Worm (Caenorhabditis elegans): ENCODE data around the gene F40F8.3.

F40F8.3 gene

DNA sequence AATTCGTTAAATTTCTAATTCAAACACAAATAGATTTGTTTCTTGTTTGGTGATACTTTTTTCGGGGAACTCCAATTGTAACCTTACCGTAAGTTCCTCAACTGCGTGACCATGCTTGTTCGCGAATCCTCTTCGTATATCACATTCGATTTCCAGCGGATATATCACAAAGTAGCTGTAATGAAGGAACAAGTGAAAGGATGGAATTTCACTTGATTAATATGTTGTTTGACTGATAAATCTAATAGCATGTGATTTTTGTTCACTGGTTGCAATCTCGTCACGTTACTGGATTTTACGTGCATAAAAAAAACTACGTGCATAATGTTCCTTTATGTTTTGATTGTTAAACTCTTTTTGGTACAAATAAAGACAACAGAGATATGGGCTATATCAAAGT is 32.6 kb downstream of the F40F8.3 start:
- peak; percentile 68 for TF ChIP-seq blmp-1 (tag; optimal IDR thresholded peaks at IDR 0.05; ENCODE audit: insufficient read depth)
- no peak for TF ChIP-seq nhr-129 (tag; optimal IDR thresholded peaks at IDR 0.05)

DNA sequence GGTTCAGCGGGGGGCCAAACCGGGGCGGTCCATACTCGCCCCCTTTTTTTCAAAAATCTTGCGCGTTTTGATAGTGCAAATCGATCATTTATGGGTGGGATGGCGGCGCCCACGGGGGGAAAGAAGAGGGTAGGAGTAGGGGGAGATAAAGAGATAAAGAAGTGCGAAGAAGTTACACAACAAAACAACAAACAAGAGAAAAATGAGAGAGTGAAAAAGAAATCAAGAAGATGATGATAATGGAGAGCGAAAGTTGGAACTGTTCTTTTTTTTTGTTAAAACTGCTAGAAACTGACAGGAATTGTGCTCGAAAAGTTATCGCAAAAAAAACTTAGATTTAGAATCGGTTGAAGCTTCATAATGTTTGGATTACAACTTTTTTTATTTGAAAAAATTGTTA is 33.3 kb downstream of the F40F8.3 start, which contains the start of gene ptr-13:
Gene ptr-13 (minus strand): TSS at position 92 of the 400 bp plus-strand sequence.
- TF ChIP-seq blmp-1 (tag; optimal IDR thresholded peaks at IDR 0.05; ENCODE audit: insufficient read depth) (peak; percentile 69), lsy-2 (tag; optimal IDR thresholded peaks at IDR 0.05) (no peak)

DNA sequence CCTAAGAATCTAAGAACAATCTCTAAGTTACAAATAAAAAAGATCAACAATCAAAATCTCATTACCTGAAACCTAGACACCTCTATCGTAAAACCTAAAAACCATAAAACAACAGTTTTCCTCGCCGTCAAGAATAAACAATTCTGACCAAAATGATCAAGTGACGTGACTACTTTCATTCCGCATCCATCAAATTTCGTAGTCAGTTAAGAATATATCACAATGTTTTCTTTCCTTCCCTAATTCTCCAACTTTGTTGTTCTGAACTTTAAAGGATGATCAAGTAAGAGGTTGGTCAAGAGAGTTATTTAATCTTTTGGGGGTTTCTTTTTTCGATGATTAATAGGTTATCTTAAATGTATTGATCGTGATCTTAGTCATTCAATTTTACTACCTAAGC is 34.2 kb downstream of the F40F8.3 start:
- TF ChIP-seq sma-3 (GFP tag; optimal IDR thresholded peaks at IDR 0.05) (peak; percentile 55), R02D3.7 (tag; optimal IDR thresholded peaks at IDR 0.05) (no peak), sma-9 (GFP tag; optimal IDR thresholded peaks at IDR 0.05) (peak; percentile 20), sma-9 (tag; optimal IDR thresholded peaks at IDR 0.05) (no peak), F13H6.1 (tag; optimal IDR thresholded peaks at IDR 0.05) (no peak), nhr-25 (tag; optimal IDR thresholded peaks at IDR 0.05) (no peak), ceh-82 (tag; optimal IDR thresholded peaks at IDR 0.05) (no peak), egl-27 (tag; optimal IDR thresholded peaks at IDR 0.05) (no peak), nhr-6 (tag; optimal IDR thresholded peaks at IDR 0.05) (no peak)

DNA sequence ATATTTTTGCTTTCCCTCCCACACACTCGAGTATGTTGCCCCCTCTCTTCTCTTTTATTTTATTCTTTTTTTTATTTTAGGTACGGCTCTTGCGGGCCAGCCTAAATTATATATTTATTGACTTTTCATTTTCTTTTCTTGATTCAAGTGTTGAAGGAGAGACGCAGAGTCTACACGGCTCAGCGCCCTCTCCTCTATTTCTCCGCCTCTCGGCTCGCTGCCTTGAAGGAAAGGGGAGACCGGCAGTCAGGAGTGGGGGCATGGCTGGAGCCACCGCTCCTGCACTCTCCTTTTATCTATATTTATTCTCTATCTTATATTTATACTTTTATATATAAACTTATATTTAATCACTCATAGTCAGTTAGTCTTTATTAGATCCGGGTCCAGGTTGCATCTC is 37.3 kb downstream of the F40F8.3 start:
- TF ChIP-seq unc-55 (GFP tag; optimal IDR thresholded peaks at IDR 0.05) = peak; percentile 22
- no peak for TF ChIP-seq mdl-1 (tag; optimal IDR thresholded peaks at IDR 0.05)
- no peak for TF ChIP-seq nhr-77 (tag; optimal IDR thresholded peaks at IDR 0.05)
- no peak for TF ChIP-seq elt-3 (tag; optimal IDR thresholded peaks at IDR 0.05)

DNA sequence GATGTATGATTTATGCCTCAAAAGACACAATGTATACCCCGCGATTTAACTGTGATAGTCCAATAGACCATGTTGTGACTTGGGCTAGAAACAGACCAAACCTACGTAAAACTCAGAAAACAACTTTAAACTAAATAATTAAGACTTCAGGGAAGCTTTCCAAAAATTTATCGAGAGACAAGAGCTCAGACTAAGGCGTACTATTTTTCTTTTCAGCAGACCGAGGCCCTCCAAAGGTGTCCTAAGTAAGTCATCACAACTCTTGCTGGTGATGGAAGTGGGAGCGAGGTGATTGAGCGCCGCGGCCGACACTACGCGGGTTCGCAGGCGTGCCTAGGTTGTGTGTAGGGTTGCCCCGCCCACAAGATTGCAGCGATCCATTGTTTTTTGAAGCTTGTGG is 38.0 kb downstream of the F40F8.3 start:
- TF ChIP-seq gmeb-1 (tag; optimal IDR thresholded peaks at IDR 0.05) = peak; percentile 76
- TF ChIP-seq ztf-4 (tag; optimal IDR thresholded peaks at IDR 0.05) = peak; percentile 25
- TF ChIP-seq C34F6.9 (tag; optimal IDR thresholded peaks at IDR 0.05) = peak; percentile 6
- no peak for TF ChIP-seq elt-3 (tag; optimal IDR thresholded peaks at IDR 0.05)
- peak; percentile 41 for TF ChIP-seq fos-1 (tag; optimal IDR thresholded peaks at IDR 0.05)
- TF ChIP-seq sma-3 (GFP tag; optimal IDR thresholded peaks at IDR 0.05) = peak; percentile 89
- TF ChIP-seq Y55F3AM.14 (GFP tag; optimal IDR thresholded peaks at IDR 0.05) = no peak
- TF ChIP-seq ceh-16 (tag; optimal IDR thresholded peaks at IDR 0.05) = peak; percentile 49
- peak; percentile 37 to 86 for TF ChIP-seq mdl-1 (tag; optimal IDR thresholded peaks at IDR 0.05)
- TF ChIP-seq ceh-82 (tag; optimal IDR thresholded peaks at IDR 0.05) = no peak
- no peak for TF ChIP-seq ztf-11 (tag; optimal IDR thresholded peaks at IDR 0.05)
- TF ChIP-seq nhr-129 (tag; optimal IDR thresholded peaks at IDR 0.05) = peak; percentile 63
- TF ChIP-seq nhr-6 (tag; optimal IDR thresholded peaks at IDR 0.05) = no peak
- TF ChIP-seq nhr-77 (tag; optimal IDR thresholded peaks at IDR 0.05) = no peak
- peak; percentile 18 for TF ChIP-seq lin-11 (tag; optimal IDR thresholded peaks at IDR 0.05)
- TF ChIP-seq nhr-237 (tag; optimal IDR thresholded peaks at IDR 0.05) = peak; percentile 26
- TF ChIP-seq nhr-10 (tag; optimal IDR thresholded peaks at IDR 0.05) = no peak
- peak; percentile 98 for TF ChIP-seq snpc-4 (tag; optimal IDR thresholded peaks at IDR 0.05)
- peak; percentile 12 for TF ChIP-seq crh-2 (tag; optimal IDR thresholded peaks at IDR 0.05)
- no peak for TF ChIP-seq dmd-4 (tag; optimal IDR thresholded peaks at IDR 0.05)
- no peak for TF ChIP-seq unc-39 (tag; optimal IDR thresholded peaks at IDR 0.05)
- TF ChIP-seq ama-1 (optimal IDR thresholded peaks at IDR 0.05) = peak; percentile 96
- TF ChIP-seq nhr-21 (tag; optimal IDR thresholded peaks at IDR 0.05) = peak; percentile 84
- TF ChIP-seq elt-1 (tag; optimal IDR thresholded peaks at IDR 0.05) = no peak
- TF ChIP-seq sma-9 (GFP tag; optimal IDR thresholded peaks at IDR 0.05) = peak; percentile 85
- no peak for TF ChIP-seq sma-9 (tag; optimal IDR thresholded peaks at IDR 0.05)
- no peak for TF ChIP-seq zag-1 (tag; optimal IDR thresholded peaks at IDR 0.05)
- peak; percentile 22 for TF ChIP-seq R02D3.7 (tag; optimal IDR thresholded peaks at IDR 0.05)
- TF ChIP-seq mbf-1 (tag; optimal IDR thresholded peaks at IDR 0.05) = no peak
- peak; percentile 44 for TF ChIP-seq nhr-25 (tag; optimal IDR thresholded peaks at IDR 0.05)
- TF ChIP-seq unc-62 (GFP tag; optimal IDR thresholded peaks at IDR 0.05) = no peak
- TF ChIP-seq unc-55 (GFP tag; optimal IDR thresholded peaks at IDR 0.05) = peak; percentile 29
- TF ChIP-seq sem-4 (tag; optimal IDR thresholded peaks at IDR 0.05) = peak; percentile 31
- TF ChIP-seq F13H6.1 (tag; optimal IDR thresholded peaks at IDR 0.05) = peak; percentile 75
- no peak for TF ChIP-seq ztf-1 (GFP tag; conservative IDR thresholded peaks at IDR 0.05)
- TF ChIP-seq mab-5 (tag; optimal IDR thresholded peaks at IDR 0.05) = no peak
- TF ChIP-seq lsy-2 (tag; optimal IDR thresholded peaks at IDR 0.05) = peak; percentile 43 to 56
- no peak for TF ChIP-seq nhr-11 (tag; optimal IDR thresholded peaks at IDR 0.05)
- no peak for TF ChIP-seq skn-1 (tag; optimal IDR thresholded peaks at IDR 0.05)
- TF ChIP-seq egl-27 (tag; optimal IDR thresholded peaks at IDR 0.05) = peak; percentile 20
- TF ChIP-seq lin-13 (GFP tag; optimal IDR thresholded peaks at IDR 0.05) = peak; percentile 56
